Worm (Caenorhabditis elegans) whole organism, L4/young adult: ENCODE measurements around the gene K08E3.2.

Experiments used
- dao-5 ChIP-seq: sonication (generic microtip); optimal IDR thresholded peaks from 2 replicates; lab custom pipeline; 2016; ENCODE audit warnings: missing genotype, missing genetic modification characterization, moderate library complexity, missing compliant biosample characterization
- him-1 ChIP-seq: sonication (generic microtip); optimal IDR thresholded peaks from 2 replicates; lab custom pipeline; 2016; ENCODE audit warnings: missing genotype, missing genetic modification reagents, missing genetic modification characterization, missing compliant biosample characterization

DNA sequence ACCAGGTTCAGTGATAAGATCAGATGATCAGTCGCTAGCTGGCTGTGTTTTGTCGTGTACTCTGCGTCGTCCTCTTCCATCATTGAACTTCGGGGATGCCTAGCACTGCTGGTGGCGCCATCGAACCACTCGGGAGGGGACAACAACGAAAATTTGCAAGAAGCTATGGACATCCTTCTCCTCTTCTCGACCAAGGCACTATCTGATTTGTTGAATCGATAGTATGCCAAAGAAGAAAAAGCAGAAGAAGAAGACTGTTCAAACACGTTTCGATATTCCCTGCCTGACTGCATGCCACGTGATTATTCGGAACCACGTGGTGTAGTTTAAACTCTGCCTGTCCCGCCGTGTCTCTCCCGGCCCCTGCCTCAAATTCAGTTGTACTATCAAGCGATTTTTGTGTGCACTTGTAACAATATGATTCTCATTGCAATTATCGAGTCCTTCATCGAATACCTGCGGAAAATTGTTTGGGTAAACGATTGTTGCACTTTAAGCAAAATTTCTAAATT, 29.2 kb downstream of the K08E3.2 start:
- TF ChIP-seq him-1 (no peak), dao-5 (tag; lab: Kevin White, UChicago) (no peak)
